Fruit fly (Drosophila melanogaster) whole organism, prepupa: ENCODE data around the gene CG43255.

ENCODE experiments used
- CG11762 ChIP-seq: fragments of 200-800 bp; sonication (Bioruptor generic); optimal IDR thresholded peaks from 3 replicates; lab custom pipeline; 2016; ENCODE audit warnings: missing biosample characterization, missing genetic modification characterization; ENCODE audit not compliant: insufficient read depth
- CG4318 ChIP-seq: fragments of 200-800 bp; sonication (Bioruptor generic); optimal IDR thresholded peaks from 3 replicates; lab custom pipeline; 2017; ENCODE audit warnings: missing biosample characterization, mild to moderate bottlenecking, missing genetic modification characterization
- CG6163 ChIP-seq: fragments of 200-800 bp; sonication (Bioruptor generic); IDR thresholded peaks from 3 replicates; pipeline ENCODE4 v1.3.6; 2022; ENCODE audit warnings: missing biosample characterization, missing genetic modification characterization
- CG9139 ChIP-seq: fragments of 200-800 bp; sonication (Bioruptor generic); optimal IDR thresholded peaks from 3 replicates; lab custom pipeline; 2017; ENCODE audit warnings: missing biosample characterization, mild to moderate bottlenecking, missing genetic modification characterization
- Eip75B ChIP-seq: fragments of 200-800 bp; sonication (Bioruptor generic); optimal IDR thresholded peaks from 3 replicates; lab custom pipeline; 2016; ENCODE audit warnings: missing biosample characterization, missing genetic modification characterization
- Eip93F ChIP-seq: fragments of 200-800 bp; sonication (Bioruptor generic); optimal IDR thresholded peaks from 2 replicates; lab custom pipeline; 2016; ENCODE audit warnings: missing biosample characterization, mild to moderate bottlenecking, missing genetic modification characterization
- Lpt ChIP-seq: fragments of 200-800 bp; sonication (Bioruptor generic); optimal IDR thresholded peaks from 3 replicates; lab custom pipeline; 2016; ENCODE audit warnings: missing biosample characterization, missing genetic modification characterization
- Met ChIP-seq: fragments of 200-800 bp; sonication (Bioruptor generic); optimal IDR thresholded peaks from 3 replicates; lab custom pipeline; 2016; ENCODE audit warnings: missing biosample characterization, missing genetic modification characterization
- OdsH ChIP-seq: fragments of 200-800 bp; sonication (Bioruptor generic); optimal IDR thresholded peaks from 3 replicates; lab custom pipeline; 2016; ENCODE audit warnings: missing biosample characterization, missing genetic modification characterization
- Smox ChIP-seq: fragments of 200-800 bp; sonication (Bioruptor generic); optimal IDR thresholded peaks from 3 replicates; lab custom pipeline; 2016; ENCODE audit warnings: missing biosample characterization, missing genetic modification characterization
- dsx ChIP-seq: fragments of 200-800 bp; optimal IDR thresholded peaks from 3 replicates; lab custom pipeline; 2019; ENCODE audit warnings: missing biosample characterization, mild to moderate bottlenecking, missing genetic modification characterization, moderate library complexity; ENCODE audit not compliant: poor library complexity, severe bottlenecking
- salr ChIP-seq, 2 experiments: fragments of 200-800 bp; sonication (Bioruptor generic); optimal IDR thresholded peaks; 3 replicates each; lab custom pipeline; 2016 to 2018; ENCODE audit warnings: missing biosample characterization in 2 of 2, missing genetic modification characterization in 2 of 2, mild to moderate bottlenecking in 1 of 2

DNA sequence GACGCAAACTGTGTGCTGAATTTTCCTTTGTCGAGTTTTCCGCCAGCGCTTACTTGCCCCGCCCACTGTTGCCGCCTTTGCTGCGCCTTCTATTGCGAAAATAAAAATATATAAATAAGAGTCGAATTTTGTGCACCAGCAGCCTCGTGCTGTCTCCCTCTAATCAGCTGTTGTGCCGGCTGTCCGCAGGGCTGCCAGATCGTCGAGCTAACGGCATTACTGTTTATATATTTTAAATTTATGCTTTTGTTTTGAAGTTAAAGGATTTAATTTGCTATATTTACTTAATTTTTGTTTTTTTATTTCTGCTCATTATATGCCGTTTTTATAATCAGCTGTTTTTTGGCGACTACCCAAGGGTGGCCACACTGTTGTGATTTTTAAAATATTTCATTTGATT, 23.7 kb upstream of the CG43255 start, which contains the start of gene Uros1:
- no peak for TF ChIP-seq Eip93F (GFP tag; lab: Kevin White, UChicago)
- no peak for TF ChIP-seq salr (GFP tag; optimal IDR thresholded peaks at IDR 0.05; lab: Kevin White, UChicago)
- no peak for TF ChIP-seq CG4318 (GFP tag; lab: Kevin White, UChicago)
- TF ChIP-seq dsx (GFP tag; lab: Kevin White, UChicago) = no peak
- TF ChIP-seq Met (GFP tag; lab: Kevin White, UChicago) = peak; percentile 28
- no peak for TF ChIP-seq OdsH (GFP tag; lab: Kevin White, UChicago)
- no peak for TF ChIP-seq Lpt (GFP tag; lab: Kevin White, UChicago)
- TF ChIP-seq Eip75B (GFP tag; lab: Kevin White, UChicago) = no peak
- peak; percentile 36 for TF ChIP-seq Smox (GFP tag; lab: Kevin White, UChicago)
- no peak for TF ChIP-seq CG11762 (GFP tag; lab: Kevin White, UChicago)
- peak; percentile 51; the same call in 2 of the 3 replicates for TF ChIP-seq CG6163 (GFP tag; lab: Robert Waterston, UW)
- no peak for TF ChIP-seq CG9139 (GFP tag; lab: Kevin White, UChicago)
